Worm (Caenorhabditis elegans) whole organism, midembryonic: ENCODE data around the gene M110.9.

Source experiments
- T22C8.4 ChIP-seq: fragments of 200-800 bp; sonication (Bioruptor generic); IDR thresholded peaks from 2 replicates; pipeline ENCODE4 v1.3.6; 2022; ENCODE audit warnings: missing genetic modification characterization, missing compliant biosample characterization
- cog-1 ChIP-seq: sonication (generic microtip); optimal IDR thresholded peaks from 2 replicates; lab custom pipeline; 2016; ENCODE audit warnings: missing genetic modification characterization, missing compliant biosample characterization
- flt-1 ChIP-seq: fragments of 200-800 bp; sonication (Bioruptor generic); IDR thresholded peaks from 2 replicates; pipeline ENCODE4 v1.3.6; 2022; ENCODE audit warnings: missing genetic modification characterization, missing compliant biosample characterization
- ref-1 ChIP-seq: fragments of 200-800 bp; sonication (Bioruptor generic); conservative IDR thresholded peaks from 2 replicates; pipeline ENCODE4 v1.3.6; 2022; ENCODE audit warnings: missing genetic modification reagents, missing genetic modification characterization, missing compliant biosample characterization
- ztf-23 ChIP-seq: fragments of 200-800 bp; sonication (Bioruptor generic); IDR thresholded peaks from 2 replicates; pipeline ENCODE4 v1.3.6; 2022; ENCODE audit warnings: missing genetic modification reagents, missing genetic modification characterization, missing compliant biosample characterization

DNA sequence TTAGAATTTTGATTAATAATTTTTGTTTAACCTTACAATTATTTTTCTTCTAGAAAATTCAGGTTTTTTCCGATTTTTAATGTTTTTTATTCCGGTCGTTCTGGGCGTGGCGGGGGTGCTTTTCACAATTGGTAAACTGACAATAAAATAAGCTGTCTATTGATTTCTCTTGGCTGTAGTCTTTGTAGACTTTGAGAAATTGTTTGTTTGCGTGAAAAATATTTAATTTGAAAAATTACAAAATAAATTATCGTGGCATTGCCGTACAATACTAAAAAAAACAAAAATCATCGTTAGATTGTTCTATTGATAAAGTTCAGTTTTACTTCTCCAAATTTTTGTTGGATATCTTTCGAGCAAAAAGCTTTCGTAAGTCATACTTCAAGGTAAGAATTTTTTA is 15.4 kb downstream of the M110.9 start, which contains the start of gene F35C11.3:
- no peak for TF ChIP-seq ztf-23 (GFP tag; lab: Robert Waterston, UW)
- TF ChIP-seq cog-1 (tag; lab: Kevin White, UChicago), result no peak
- no peak for TF ChIP-seq flt-1
- no peak for TF ChIP-seq T22C8.4 (GFP tag; lab: Robert Waterston, UW)
- no peak for TF ChIP-seq ref-1 (GFP tag; lab: Robert Waterston, UW)
